Worm (Caenorhabditis elegans): ENCODE data around the gene C44B12.6.

C44B12.6 gene

ce11 chrIV:1093870-1094564 is 42.5 kb downstream of the C44B12.6 start, which contains the start of the genes cct-8 and Y55F3AR.2 (continued):
- TF ChIP-seq ceh-44 (GFP tag; IDR thresholded peaks at IDR 0.05) (peak; percentile 71; the same call in 1 of the 2 replicates), lim-7 (GFP tag; IDR thresholded peaks at IDR 0.05) (peak; percentile 55; the same call in 1 of the 2 replicates), nhr-77 (tag; optimal IDR thresholded peaks at IDR 0.05) (peak; percentile 94), zip-2 (tag; optimal IDR thresholded peaks at IDR 0.05) (peak; percentile 84), ceh-28 (tag; optimal IDR thresholded peaks at IDR 0.05) (no peak), nhr-111 (GFP tag; optimal IDR thresholded peaks at IDR 0.05) (peak; percentile 88), T20F7.1 (GFP tag; optimal IDR thresholded peaks at IDR 0.05) (peak; percentile 97), daf-12 (tag; optimal IDR thresholded peaks at IDR 0.05) (no peak), hif-1 (tag; optimal IDR thresholded peaks at IDR 0.05) (peak; percentile 85 to 93), dpl-1 (GFP tag; optimal IDR thresholded peaks at IDR 0.05) (peak; percentile 94), vab-7 (GFP tag; IDR thresholded peaks at IDR 0.05) (peak; percentile 92), hmg-1.1 (GFP tag; IDR thresholded peaks at IDR 0.05) (peak; percentile 99), Y48G9A.11 (GFP tag; IDR thresholded peaks at IDR 0.05) (peak; percentile 97)

- peak; percentile 10 for TF ChIP-seq ama-1 (optimal IDR thresholded peaks at IDR 0.05)
- TF ChIP-seq T26A8.4 (GFP tag; IDR thresholded peaks at IDR 0.05), result no peak
- TF ChIP-seq Y105C5A.15 (GFP tag; IDR thresholded peaks at IDR 0.05), result no peak
- peak; percentile 4 for TF ChIP-seq spr-3 (GFP tag; optimal IDR thresholded peaks at IDR 0.05)
- no peak for TF ChIP-seq unc-39 (tag; optimal IDR thresholded peaks at IDR 0.05)
- TF ChIP-seq zfp-3 (GFP tag; conservative IDR thresholded peaks at IDR 0.05), result no peak
- no peak for TF ChIP-seq dmd-6 (GFP tag; IDR thresholded peaks at IDR 0.05)
- TF ChIP-seq snpc-4 (tag; optimal IDR thresholded peaks at IDR 0.05), result no peak
These were observed 49.6 kb downstream of the C44B12.6 start, which contains the start of gene csn-4 for ce11 chrIV:1086913-1087312. Gene csn-4, minus strand, starts transcription at chrIV:1087013.
